Worm (Caenorhabditis elegans) whole organism, L1 larva: ENCODE measurements around the gene glb-16.

Source experiments
- Y116A8C.19 ChIP-seq: sonication (generic microtip); optimal IDR thresholded peaks from 2 replicates; lab custom pipeline; 2016; ENCODE audit warnings: missing compliant biosample characterization, missing genetic modification characterization, borderline replicate concordance
- aha-1 ChIP-seq: fragments of 150-350 bp; optimal IDR thresholded peaks from 2 replicates; lab custom pipeline; 2014; ENCODE audit warnings: missing biosample characterization, missing genetic modification characterization
- alr-1 ChIP-seq: fragments of 200-800 bp; sonication (Bioruptor generic); optimal IDR thresholded peaks from 2 replicates; lab custom pipeline; 2018; ENCODE audit warnings: borderline replicate concordance, mild to moderate bottlenecking, missing genetic modification characterization, missing compliant biosample characterization
- aly-2 ChIP-seq: fragments of 150-350 bp; optimal IDR thresholded peaks from 2 replicates; lab custom pipeline; 2014; ENCODE audit warnings: missing biosample characterization, missing genetic modification characterization
- ama-1 ChIP-seq: fragments of 150-350 bp; optimal IDR thresholded peaks from 2 replicates; lab custom pipeline; 2014
- ceh-8 ChIP-seq: fragments of 200-800 bp; sonication (Bioruptor generic); optimal IDR thresholded peaks from 2 replicates; lab custom pipeline; 2018; ENCODE audit warnings: mild to moderate bottlenecking, missing genetic modification characterization, moderate library complexity, missing compliant biosample characterization
- ceh-88 ChIP-seq: fragments of 200-800 bp; sonication (Bioruptor generic); IDR thresholded peaks from 2 replicates; pipeline ENCODE4 v1.3.6; 2022; ENCODE audit warnings: missing genetic modification characterization, missing compliant biosample characterization
- ceh-90 ChIP-seq: sonication (generic microtip); optimal IDR thresholded peaks from 2 replicates; lab custom pipeline; 2016; ENCODE audit warnings: missing genetic modification characterization, missing compliant biosample characterization
- ces-1 ChIP-seq: fragments of 150-350 bp; optimal IDR thresholded peaks from 2 replicates; lab custom pipeline; 2014; ENCODE audit warnings: missing biosample characterization, missing genetic modification reagents, missing genetic modification characterization
- dsc-1 ChIP-seq: sonication (generic microtip); optimal IDR thresholded peaks from 2 replicates; lab custom pipeline; 2016; ENCODE audit warnings: mild to moderate bottlenecking, missing genetic modification characterization, missing compliant biosample characterization
- efl-1 ChIP-seq, 4 experiments: fragments of 150-350 bp; optimal IDR thresholded peaks in 3 of 4; peaks in 1 of 4; 1 replicate in 1 of 4; 2 replicates in 3 of 4; lab custom pipeline; 2014; ENCODE audit warnings: missing biosample characterization in 2 of 4, missing genetic modification characterization in 2 of 4, missing genetic modification reagents in 2 of 4
- ets-5 ChIP-seq: fragments of 200-800 bp; sonication (Bioruptor generic); IDR thresholded peaks from 2 replicates; pipeline ENCODE4 v1.3.6; 2022; ENCODE audit warnings: missing genetic modification characterization, missing compliant biosample characterization
- fkh-4 ChIP-seq: sonication (generic microtip); optimal IDR thresholded peaks from 2 replicates; lab custom pipeline; 2016; ENCODE audit warnings: missing compliant biosample characterization, missing genetic modification characterization, borderline replicate concordance
- fkh-8 ChIP-seq: sonication (generic microtip); optimal IDR thresholded peaks from 2 replicates; lab custom pipeline; 2016; ENCODE audit warnings: mild to moderate bottlenecking, missing genetic modification characterization, missing compliant biosample characterization
- hpl-2 ChIP-seq: fragments of 150-350 bp; optimal IDR thresholded peaks from 2 replicates; lab custom pipeline; 2014; ENCODE audit warnings: missing biosample characterization, missing genetic modification reagents, missing genetic modification characterization
- irx-1 ChIP-seq: sonication (generic microtip); optimal IDR thresholded peaks from 2 replicates; lab custom pipeline; 2016; ENCODE audit warnings: missing genetic modification characterization, missing compliant biosample characterization
- lin-14 ChIP-seq: fragments of 200-800 bp; sonication (Bioruptor generic); optimal IDR thresholded peaks from 2 replicates; lab custom pipeline; 2018; ENCODE audit warnings: mild to moderate bottlenecking, missing genetic modification characterization, moderate library complexity, missing compliant biosample characterization
- lsy-2 ChIP-seq, 2 experiments: fragments of 150-350 bp; optimal IDR thresholded peaks; 2 replicates each; lab custom pipeline; 2014; ENCODE audit warnings: missing biosample characterization in 2 of 2, missing genetic modification characterization in 2 of 2
- mdl-1 ChIP-seq, 2 experiments: fragments of 150-350 bp; optimal IDR thresholded peaks; 2 replicates each; lab custom pipeline; 2014 to 2017; ENCODE audit warnings: missing biosample characterization in 2 of 2, missing genetic modification characterization in 2 of 2, inconsistent platforms in 1 of 2
- mef-2 ChIP-seq: fragments of 150-350 bp; optimal IDR thresholded peaks from 2 replicates; lab custom pipeline; 2014; ENCODE audit warnings: missing biosample characterization, missing genetic modification characterization
- mep-1 ChIP-seq: fragments of 150-350 bp; optimal IDR thresholded peaks from 2 replicates; lab custom pipeline; 2014; ENCODE audit warnings: missing biosample characterization, missing genetic modification characterization
- nhr-19 ChIP-seq: fragments of 200-800 bp; sonication (Bioruptor generic); conservative IDR thresholded peaks from 2 replicates; pipeline ENCODE4 v1.3.6; 2022; ENCODE audit warnings: missing genetic modification characterization, missing compliant biosample characterization
- nhr-20 ChIP-seq: sonication (generic microtip); optimal IDR thresholded peaks from 2 replicates; lab custom pipeline; 2016; ENCODE audit warnings: mild to moderate bottlenecking, missing genetic modification characterization, missing compliant biosample characterization
- nhr-47 ChIP-seq: sonication (generic microtip); optimal IDR thresholded peaks from 2 replicates; lab custom pipeline; 2016; ENCODE audit warnings: mild to moderate bottlenecking, missing genetic modification characterization, moderate library complexity, missing compliant biosample characterization
- nhr-71 ChIP-seq: sonication (generic microtip); optimal IDR thresholded peaks from 2 replicates; lab custom pipeline; 2016; ENCODE audit warnings: mild to moderate bottlenecking, missing genetic modification characterization, moderate library complexity, missing compliant biosample characterization
- nhr-76 ChIP-seq: sonication (generic microtip); optimal IDR thresholded peaks from 2 replicates; lab custom pipeline; 2017; ENCODE audit warnings: missing biosample characterization, missing genetic modification characterization
- nhr-77 ChIP-seq: fragments of 150-350 bp; optimal IDR thresholded peaks from 2 replicates; lab custom pipeline; 2014; ENCODE audit warnings: missing biosample characterization, missing genetic modification characterization
- nhr-85 ChIP-seq: sonication (generic microtip); peaks from one replicate; lab custom pipeline; 2016; ENCODE audit warnings: missing genetic modification characterization, inconsistent platforms, missing compliant biosample characterization
- pag-3 ChIP-seq: sonication (generic microtip); optimal IDR thresholded peaks from 2 replicates; lab custom pipeline; 2017; ENCODE audit warnings: missing genetic modification characterization, mild to moderate bottlenecking, missing compliant biosample characterization, antibody characterized with exemption, borderline replicate concordance; ENCODE audit not compliant: insufficient read depth
- pqm-1 ChIP-seq: sonication (generic microtip); optimal IDR thresholded peaks from 3 replicates; lab custom pipeline; 2017; ENCODE audit warnings: missing biosample characterization, missing genetic modification characterization
- rnt-1 ChIP-seq: sonication (generic microtip); optimal IDR thresholded peaks from 2 replicates; lab custom pipeline; 2016; ENCODE audit warnings: mild to moderate bottlenecking, missing genetic modification characterization, moderate library complexity, missing compliant biosample characterization
- snu-23 ChIP-seq: sonication (generic microtip); optimal IDR thresholded peaks from 2 replicates; lab custom pipeline; 2016; ENCODE audit warnings: missing genetic modification characterization, missing compliant biosample characterization
- sox-4 ChIP-seq: sonication (generic microtip); optimal IDR thresholded peaks from 2 replicates; lab custom pipeline; 2016; ENCODE audit warnings: missing genetic modification characterization, missing compliant biosample characterization
- sptf-1 ChIP-seq: fragments of 150-350 bp; optimal IDR thresholded peaks from 2 replicates; lab custom pipeline; 2014; ENCODE audit warnings: missing biosample characterization, missing genetic modification characterization
- tbx-2 ChIP-seq: sonication (generic microtip); optimal IDR thresholded peaks from 2 replicates; lab custom pipeline; 2016; ENCODE audit warnings: missing genetic modification characterization, missing compliant biosample characterization
- unc-30 ChIP-seq: sonication (generic microtip); optimal IDR thresholded peaks from 2 replicates; lab custom pipeline; 2017; ENCODE audit warnings: missing biosample characterization, missing genetic modification characterization
- unc-62 ChIP-seq: fragments of 150-350 bp; optimal IDR thresholded peaks from 2 replicates; lab custom pipeline; 2014; ENCODE audit warnings: missing biosample characterization, missing genetic modification reagents, missing genetic modification characterization
- vab-15 ChIP-seq: sonication (generic microtip); optimal IDR thresholded peaks from 2 replicates; lab custom pipeline; 2017; ENCODE audit warnings: missing genotype, mild to moderate bottlenecking, missing genetic modification characterization, missing compliant biosample characterization
- zag-1 ChIP-seq: fragments of 150-350 bp; optimal IDR thresholded peaks from 2 replicates; lab custom pipeline; 2014; ENCODE audit warnings: missing biosample characterization, missing genetic modification characterization
- ztf-4 ChIP-seq: fragments of 150-350 bp; optimal IDR thresholded peaks from 2 replicates; lab custom pipeline; 2014; ENCODE audit warnings: missing biosample characterization, missing genetic modification characterization

The glb-16 gene

ce11 chrX:7575939-7576338 is 36.0 kb upstream of the glb-16 start (continued):
- TF ChIP-seq sox-4 (tag; lab: Kevin White, UChicago) (no peak), ceh-90 (tag; lab: Kevin White, UChicago) (no peak), nhr-71 (tag; lab: Kevin White, UChicago) (peak; percentile 4), nhr-76 (tag; lab: Kevin White, UChicago) (no peak), ceh-88 (GFP tag; lab: Robert Waterston, UW) (no peak), mdl-1 (tag; optimal IDR thresholded peaks at IDR 0.05; lab: Kevin White, UChicago) (no peak), nhr-77 (tag; lab: Kevin White, UChicago) (no peak)

ce11 chrX:7573629-7574028 is 33.7 kb upstream of the glb-16 start:
- TF ChIP-seq efl-1 (optimal IDR thresholded peaks at IDR 0.05; lab: Kevin White, UChicago) (no peak), efl-1 (GFP tag; optimal IDR thresholded peaks at IDR 0.05 in 1 of 2; lab: Kevin White, UChicago) (peak in 1 of 2 experiments; percentile 15), ceh-8 (GFP tag; lab: Kevin White, UChicago) (no peak), rnt-1 (tag; lab: Kevin White, UChicago) (peak; percentile 68), hpl-2 (GFP tag; lab: Kevin White, UChicago) (no peak), aha-1 (no peak), sptf-1 (tag; lab: Kevin White, UChicago) (no peak), irx-1 (tag; lab: Kevin White, UChicago) (peak; percentile 5), lin-14 (GFP tag; lab: Kevin White, UChicago) (peak; percentile 69), aly-2 (tag; lab: Kevin White, UChicago) (no peak), alr-1 (tag; lab: Kevin White, UChicago) (no peak), vab-15 (tag; lab: Kevin White, UChicago) (no peak), mep-1 (tag; lab: Kevin White, UChicago) (peak; percentile 33), dsc-1 (tag; lab: Kevin White, UChicago) (peak; percentile 76), nhr-71 (tag; lab: Kevin White, UChicago) (peak; percentile 33), mdl-1 (tag; optimal IDR thresholded peaks at IDR 0.05; lab: Kevin White, UChicago) (peak in 1 of 2 experiments; percentile 20), nhr-19 (GFP tag; lab: Robert Waterston, UW) (0 out of 2 replicates have a peak, but pooled peaks have one; percentile 7), snu-23 (GFP tag; lab: Kevin White, UChicago) (peak; percentile 18), tbx-2 (peak; percentile 1), pag-3 (tag; lab: Kevin White, UChicago) (peak; percentile 41), zag-1 (no peak), lsy-2 (tag; optimal IDR thresholded peaks at IDR 0.05; lab: Kevin White, UChicago) (peak in 1 of 2 experiments; percentile 53), fkh-8 (tag; lab: Kevin White, UChicago) (no peak), fkh-4 (peak; percentile 28), nhr-20 (tag; lab: Kevin White, UChicago) (peak; percentile 29)

DNA sequence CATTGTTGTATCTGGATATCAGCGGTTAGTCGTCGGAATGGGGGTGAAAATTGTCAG is 33.5 kb upstream of the glb-16 start, which contains the start of the genes unc-98 and F08C6.18:
Gene unc-98 (minus strand): TSS at position 48 of the 57 bp plus-strand sequence.
Gene F08C6.18 (minus strand): TSS at position 57 of the 57 bp plus-strand sequence.
- TF ChIP-seq Y116A8C.19 (tag; lab: Kevin White, UChicago) (no peak), pqm-1 (tag; lab: Kevin White, UChicago) (no peak), ces-1 (GFP tag; lab: Kevin White, UChicago) (no peak), irx-1 (tag; lab: Kevin White, UChicago) (no peak), nhr-85 (tag; lab: Kevin White, UChicago) (no peak), mef-2 (no peak), nhr-47 (tag; lab: Kevin White, UChicago) (no peak), pag-3 (tag; lab: Kevin White, UChicago) (no peak), ztf-4 (no peak), ets-5 (no peak), fkh-8 (tag; lab: Kevin White, UChicago) (no peak), mep-1 (tag; lab: Kevin White, UChicago) (no peak), unc-62 (GFP tag; lab: Kevin White, UChicago) (no peak), unc-30 (tag; lab: Kevin White, UChicago) (no peak), ama-1 (lab: Kevin White, UChicago) (no peak)
